Worm (Caenorhabditis elegans): ENCODE data around the gene srd-59.

DNA sequence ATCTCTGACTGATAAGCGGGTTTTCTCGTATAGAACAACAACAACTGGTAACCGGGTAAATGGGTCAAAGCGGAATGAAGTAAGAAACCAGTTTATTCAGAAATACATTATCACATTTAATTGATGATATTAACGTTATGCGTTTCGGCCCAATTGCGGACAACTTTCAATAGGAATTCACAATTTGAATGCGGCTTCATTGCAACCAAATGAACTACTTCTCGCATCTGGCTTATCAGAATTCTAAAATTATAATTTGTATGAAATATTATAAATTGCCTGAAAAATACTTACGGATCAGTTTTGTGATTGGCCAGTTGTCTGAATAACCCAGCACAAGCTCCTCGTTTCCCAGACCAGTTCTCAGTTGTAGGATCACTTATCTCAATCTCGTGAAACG, 36.8 kb upstream of the srd-59 start, which contains the start of gene col-36:
- TF ChIP-seq Y56A3A.18 (GFP tag; IDR thresholded peaks at IDR 0.05) (no peak), B0336.3 (GFP tag; IDR thresholded peaks at IDR 0.05) (no peak), ets-4 (GFP tag; optimal IDR thresholded peaks at IDR 0.05) (no peak), nhr-27 (tag; optimal IDR thresholded peaks at IDR 0.05) (no peak), ekl-4 (GFP tag; IDR thresholded peaks at IDR 0.05) (no peak), unc-62 (GFP tag; optimal IDR thresholded peaks at IDR 0.05) (no peak), rcor-1 (GFP tag; IDR thresholded peaks at IDR 0.05) (no peak), ceh-79 (tag; optimal IDR thresholded peaks at IDR 0.05) (no peak)
